Worm (Caenorhabditis elegans) whole organism, mixed stage, embryonic: ENCODE data around the gene C55A6.1.

Source experiments
- M03D4.4 ChIP-seq: sonication (generic microtip); optimal IDR thresholded peaks from 2 replicates; lab custom pipeline; 2017; ENCODE audit warnings: mild to moderate bottlenecking, missing genetic modification characterization, missing compliant biosample characterization
- bed-3 ChIP-seq: fragments of 200-800 bp; sonication (Bioruptor generic); optimal IDR thresholded peaks from 3 replicates; lab custom pipeline; 2018; ENCODE audit warnings: mild to moderate bottlenecking, missing genetic modification characterization, moderate library complexity, missing compliant biosample characterization
- blmp-1 ChIP-seq: fragments of 150-350 bp; optimal IDR thresholded peaks from 2 replicates; lab custom pipeline; 2014; ENCODE audit warnings: missing biosample characterization, missing genetic modification characterization
- ceh-39 ChIP-seq: fragments of 150-350 bp; optimal IDR thresholded peaks from 2 replicates; lab custom pipeline; 2014; ENCODE audit warnings: missing biosample characterization, missing genetic modification characterization
- ceh-43 ChIP-seq: fragments of 200-800 bp; sonication (Bioruptor generic); optimal IDR thresholded peaks from 2 replicates; lab custom pipeline; 2018; ENCODE audit warnings: mild to moderate bottlenecking, missing genetic modification characterization, moderate library complexity, missing compliant biosample characterization
- ceh-83 ChIP-seq: fragments of 200-800 bp; sonication (Bioruptor generic); optimal IDR thresholded peaks from 2 replicates; lab custom pipeline; 2018; ENCODE audit warnings: mild to moderate bottlenecking, missing genetic modification characterization, missing compliant biosample characterization
- ces-1 ChIP-seq: fragments of 150-350 bp; optimal IDR thresholded peaks from 2 replicates; lab custom pipeline; 2014; ENCODE audit warnings: missing biosample characterization, missing genetic modification reagents, missing genetic modification characterization
- cnd-1 ChIP-seq: fragments of 200-800 bp; sonication (Bioruptor generic); optimal IDR thresholded peaks from 2 replicates; lab custom pipeline; 2018; ENCODE audit warnings: mild to moderate bottlenecking, missing genetic modification characterization, missing compliant biosample characterization
- drap-1 ChIP-seq: fragments of 200-800 bp; sonication (Bioruptor generic); optimal IDR thresholded peaks from 3 replicates; lab custom pipeline; 2018; ENCODE audit warnings: mild to moderate bottlenecking, missing genetic modification characterization, missing compliant biosample characterization
- elt-1 ChIP-seq: sonication (generic microtip); optimal IDR thresholded peaks from 2 replicates; lab custom pipeline; 2017; ENCODE audit warnings: missing genetic modification characterization, mild to moderate bottlenecking, missing compliant biosample characterization, antibody characterized with exemption, moderate library complexity, borderline replicate concordance; ENCODE audit not compliant: insufficient read depth
- elt-3 ChIP-seq: fragments of 150-350 bp; optimal IDR thresholded peaks from 2 replicates; lab custom pipeline; 2014; ENCODE audit warnings: missing biosample characterization, missing genetic modification characterization
- flh-1 ChIP-seq: fragments of 200-800 bp; sonication (Bioruptor generic); optimal IDR thresholded peaks from 2 replicates; lab custom pipeline; 2018; ENCODE audit warnings: mild to moderate bottlenecking, missing genetic modification characterization, moderate library complexity, missing compliant biosample characterization
- ham-2 ChIP-seq: fragments of 200-800 bp; sonication (Bioruptor generic); optimal IDR thresholded peaks from 2 replicates; lab custom pipeline; 2018; ENCODE audit warnings: mild to moderate bottlenecking, missing genetic modification characterization, missing compliant biosample characterization
- hlh-1 ChIP-seq: fragments of 150-350 bp; optimal IDR thresholded peaks from 2 replicates; lab custom pipeline; 2014; ENCODE audit warnings: missing biosample characterization, missing genetic modification reagents, missing genetic modification characterization
- lin-13 ChIP-seq: fragments of 150-350 bp; optimal IDR thresholded peaks from 2 replicates; lab custom pipeline; 2014; ENCODE audit warnings: missing biosample characterization, missing genetic modification characterization
- lsy-2 ChIP-seq: fragments of 150-350 bp; optimal IDR thresholded peaks from 2 replicates; lab custom pipeline; 2014; ENCODE audit warnings: missing biosample characterization, missing genetic modification characterization
- mab-5 ChIP-seq: fragments of 150-350 bp; optimal IDR thresholded peaks from 2 replicates; lab custom pipeline; 2014; ENCODE audit warnings: missing biosample characterization, missing genetic modification characterization
- mep-1 ChIP-seq: fragments of 150-350 bp; optimal IDR thresholded peaks from 2 replicates; lab custom pipeline; 2017; ENCODE audit warnings: missing biosample characterization, missing genetic modification reagents, missing genetic modification characterization, inconsistent platforms
- mls-2 ChIP-seq: sonication (generic microtip); optimal IDR thresholded peaks from 2 replicates; lab custom pipeline; 2016; ENCODE audit warnings: mild to moderate bottlenecking, missing genetic modification characterization, moderate library complexity, missing compliant biosample characterization
- nhr-12 ChIP-seq: fragments of 150-350 bp; optimal IDR thresholded peaks from 2 replicates; lab custom pipeline; 2014; ENCODE audit warnings: missing biosample characterization, missing genetic modification characterization
- nhr-2 ChIP-seq: fragments of 150-350 bp; optimal IDR thresholded peaks from 2 replicates; lab custom pipeline; 2014; ENCODE audit warnings: missing biosample characterization, missing genetic modification characterization
- nhr-237 ChIP-seq: fragments of 150-350 bp; optimal IDR thresholded peaks from 2 replicates; lab custom pipeline; 2014; ENCODE audit warnings: missing biosample characterization, missing genetic modification characterization
- nhr-28 ChIP-seq: fragments of 150-350 bp; optimal IDR thresholded peaks from 2 replicates; lab custom pipeline; 2014; ENCODE audit warnings: missing biosample characterization, missing genetic modification characterization
- nhr-76 ChIP-seq: sonication (generic microtip); optimal IDR thresholded peaks from 2 replicates; lab custom pipeline; 2017; ENCODE audit warnings: missing biosample characterization, missing genetic modification characterization
- pha-4 ChIP-seq: fragments of 150-350 bp; optimal IDR thresholded peaks from 2 replicates; lab custom pipeline; 2018; ENCODE audit warnings: missing biosample characterization, missing genetic modification reagents, missing genetic modification characterization
- snpc-4 ChIP-seq: fragments of 150-350 bp; optimal IDR thresholded peaks from 2 replicates; lab custom pipeline; 2014; ENCODE audit warnings: missing biosample characterization, missing genetic modification characterization
- sptf-1 ChIP-seq: sonication (generic microtip); optimal IDR thresholded peaks from 2 replicates; lab custom pipeline; 2017; ENCODE audit warnings: mild to moderate bottlenecking, missing genetic modification characterization, moderate library complexity, missing compliant biosample characterization
- tbx-8 ChIP-seq: fragments of 200-800 bp; sonication (Bioruptor generic); optimal IDR thresholded peaks from 2 replicates; lab custom pipeline; 2018; ENCODE audit warnings: mild to moderate bottlenecking, missing genetic modification characterization, moderate library complexity, missing compliant biosample characterization
- unc-120 ChIP-seq: sonication (generic microtip); optimal IDR thresholded peaks from 2 replicates; lab custom pipeline; 2017; ENCODE audit warnings: missing genetic modification characterization, missing compliant biosample characterization; ENCODE audit not compliant: poor library complexity, severe bottlenecking
- unc-39 ChIP-seq: fragments of 150-350 bp; optimal IDR thresholded peaks from 2 replicates; lab custom pipeline; 2014; ENCODE audit warnings: missing biosample characterization, missing genetic modification characterization
- unc-62 ChIP-seq: fragments of 150-350 bp; optimal IDR thresholded peaks from 2 replicates; lab custom pipeline; 2014; ENCODE audit warnings: missing biosample characterization, missing genetic modification reagents, missing genetic modification characterization
- ztf-11 ChIP-seq: fragments of 150-350 bp; optimal IDR thresholded peaks from 2 replicates; lab custom pipeline; 2014; ENCODE audit warnings: missing biosample characterization, missing genetic modification characterization

The C55A6.1 gene

DNA sequence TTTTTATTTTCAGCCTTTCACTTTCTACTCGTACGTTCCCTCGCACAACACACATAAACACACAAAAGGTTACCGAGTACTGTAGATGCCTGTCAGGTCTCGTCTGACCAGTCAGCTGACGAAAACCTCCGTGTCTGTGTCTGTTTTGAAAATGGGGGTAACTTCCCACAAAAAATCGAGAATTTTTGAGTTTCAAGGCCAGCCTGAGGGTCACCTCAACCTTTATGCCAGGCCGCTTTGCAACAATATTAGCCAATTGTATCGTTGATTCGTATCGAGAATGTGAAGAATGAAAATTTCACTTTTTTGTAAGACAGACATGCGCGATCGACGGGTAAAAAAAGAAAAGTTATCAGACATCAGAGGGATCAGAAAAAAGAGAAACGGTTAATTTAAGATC is 26.3 kb upstream of the C55A6.1 start:
- no peak for TF ChIP-seq ztf-11

DNA sequence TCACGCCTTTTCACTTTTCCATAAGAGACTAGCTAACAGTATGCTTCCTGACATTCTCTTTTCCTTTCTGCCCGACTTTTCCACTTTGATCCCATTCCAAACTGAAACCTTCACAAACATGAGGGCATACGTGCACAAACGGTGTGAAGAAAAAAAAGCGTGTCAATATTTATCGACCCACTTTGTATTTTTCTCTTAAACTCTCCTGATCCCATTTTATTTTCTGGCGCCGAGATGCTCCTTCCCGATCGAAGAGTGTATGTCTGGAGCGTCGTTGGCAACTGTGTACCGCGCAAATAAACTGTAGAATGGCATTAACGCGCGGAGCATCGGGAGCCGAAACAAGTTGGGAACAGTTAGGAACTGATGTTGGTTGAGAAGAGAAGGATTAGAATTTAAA is 24.8 kb upstream of the C55A6.1 start:
- TF ChIP-seq ztf-11 (no peak), nhr-237 (tag; lab: Kevin White, UChicago) (peak; percentile 27)

DNA sequence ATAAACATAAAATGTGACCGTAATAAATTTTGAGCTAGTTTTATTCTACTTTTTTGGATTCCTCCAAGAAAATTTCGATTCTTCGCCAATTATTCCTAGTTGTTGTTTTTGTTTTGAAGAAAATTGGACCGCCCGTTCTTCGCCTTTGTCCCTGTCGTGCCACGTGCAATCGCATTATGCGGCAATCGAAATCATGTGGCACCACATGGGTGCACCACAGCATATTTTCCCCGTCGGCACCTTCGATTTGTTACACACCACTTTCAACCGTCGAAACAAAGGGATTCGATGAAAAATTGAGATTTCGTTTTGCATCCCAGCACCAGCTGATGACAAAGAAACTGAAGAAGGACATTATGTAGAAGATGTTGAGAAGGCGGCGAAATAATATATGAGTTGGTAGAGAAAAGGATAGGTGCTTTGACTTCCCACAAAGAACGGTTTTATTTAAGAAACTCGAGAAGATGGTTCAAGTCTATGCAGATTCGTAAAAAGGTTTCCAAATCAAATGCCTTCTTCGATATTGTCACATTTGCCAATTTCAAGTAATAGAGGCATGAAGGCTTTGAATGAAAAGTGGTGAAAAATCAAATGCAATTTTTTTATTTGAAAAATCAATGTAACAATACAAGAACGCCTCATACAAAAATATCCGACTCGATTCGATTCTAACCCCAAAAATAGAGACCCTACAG is 24.0 kb upstream of the C55A6.1 start:
- TF ChIP-seq nhr-12 (no peak), ham-2 (GFP tag; lab: Kevin White, UChicago) (no peak), nhr-237 (tag; lab: Kevin White, UChicago) (no peak), unc-120 (peak; percentile 19), cnd-1 (tag; lab: Kevin White, UChicago) (no peak), mab-5 (no peak), unc-62 (GFP tag; lab: Kevin White, UChicago) (no peak), sptf-1 (tag; lab: Kevin White, UChicago) (no peak), unc-39 (no peak), hlh-1 (peak; percentile 11), nhr-2 (tag; lab: Kevin White, UChicago) (no peak), mep-1 (tag; lab: Kevin White, UChicago) (no peak)

DNA sequence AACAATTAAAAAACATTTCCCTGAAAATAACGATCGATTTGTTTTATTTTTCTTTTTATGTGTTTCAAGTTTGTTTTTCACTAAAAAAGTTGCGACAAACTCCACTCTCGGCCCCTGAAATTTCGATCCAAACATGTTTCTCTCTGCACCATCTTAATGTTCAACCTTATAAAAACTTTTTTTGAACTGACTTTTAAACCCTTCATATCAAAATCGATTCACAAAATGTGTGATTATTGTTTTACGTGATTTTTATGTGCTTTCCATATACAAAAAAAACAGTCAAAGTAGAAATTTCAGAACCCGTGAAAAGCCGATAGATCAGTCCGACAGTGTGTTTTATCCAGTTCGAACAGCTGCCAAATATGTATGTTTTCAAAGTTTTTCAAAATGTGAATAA is 22.8 kb upstream of the C55A6.1 start, which contains the start of gene ccch-1:
ccch-1 (plus strand) TSS at position 301 of the 400 bp plus-strand sequence.
- TF ChIP-seq sptf-1 (tag; lab: Kevin White, UChicago) (no peak), drap-1 (GFP tag; lab: Kevin White, UChicago) (no peak), ceh-39 (tag; lab: Kevin White, UChicago) (no peak), nhr-76 (tag; lab: Kevin White, UChicago) (no peak), elt-1 (tag; lab: Kevin White, UChicago) (no peak), ceh-43 (GFP tag; lab: Kevin White, UChicago) (no peak)

DNA sequence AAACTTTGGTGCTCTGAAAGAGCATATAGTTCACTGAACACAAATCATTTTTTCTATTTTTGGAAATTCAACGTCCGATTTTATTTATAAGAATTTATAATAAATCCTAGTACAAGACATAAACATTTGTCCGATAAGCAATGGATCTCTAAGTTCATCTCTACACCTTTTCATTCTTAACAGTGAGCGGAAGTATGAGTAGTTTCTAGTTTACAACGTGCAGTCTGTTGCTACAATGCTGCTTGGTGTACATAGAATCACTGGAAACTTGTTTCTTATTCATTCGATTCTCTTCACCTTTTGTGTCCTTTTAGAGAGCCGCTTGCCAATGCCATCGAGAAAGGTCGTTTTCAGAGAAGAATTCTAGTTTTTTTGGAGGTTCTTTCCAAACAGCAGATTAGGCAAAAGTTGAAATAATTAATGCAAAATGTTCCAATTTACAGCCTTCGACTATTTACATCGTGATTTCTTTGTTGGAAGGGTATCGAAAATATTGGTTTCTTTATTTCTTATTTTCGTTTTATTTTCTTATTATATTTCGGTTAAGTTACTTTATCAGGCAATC is 22.2 kb upstream of the C55A6.1 start:
- TF ChIP-seq unc-120 (no peak), drap-1 (GFP tag; lab: Kevin White, UChicago) (no peak), ham-2 (GFP tag; lab: Kevin White, UChicago) (no peak), pha-4 (tag; lab: Kevin White, UChicago) (no peak), nhr-2 (tag; lab: Kevin White, UChicago) (no peak), bed-3 (GFP tag; lab: Kevin White, UChicago) (no peak), flh-1 (GFP tag; lab: Kevin White, UChicago) (no peak), tbx-8 (no peak), ceh-83 (GFP tag; lab: Kevin White, UChicago) (no peak), elt-1 (tag; lab: Kevin White, UChicago) (no peak), lin-13 (no peak), cnd-1 (tag; lab: Kevin White, UChicago) (no peak), ces-1 (GFP tag; lab: Kevin White, UChicago) (no peak)

DNA sequence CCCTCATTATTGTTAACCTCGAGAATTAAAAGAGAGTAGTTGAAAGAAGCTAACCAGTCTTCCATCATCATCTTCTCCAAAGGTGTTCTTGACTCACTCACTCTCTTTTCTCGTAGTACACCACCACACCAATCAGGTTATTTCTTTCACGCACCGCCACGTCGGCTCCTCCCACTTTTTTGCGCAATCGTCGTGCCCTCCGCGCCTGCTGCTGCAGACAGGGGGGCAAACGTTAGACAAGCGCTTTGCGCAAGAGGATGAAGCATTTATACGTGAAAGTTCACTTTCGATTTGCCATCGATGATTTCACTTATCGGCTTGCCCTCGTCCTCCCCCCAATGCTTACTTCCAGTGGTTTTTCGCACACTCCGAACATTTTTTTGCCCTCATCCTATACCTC is 20.6 kb upstream of the C55A6.1 start:
- TF ChIP-seq cnd-1 (tag; lab: Kevin White, UChicago) = no peak
- no peak for TF ChIP-seq M03D4.4 (tag; lab: Kevin White, UChicago)
- peak; percentile 44 for TF ChIP-seq ham-2 (GFP tag; lab: Kevin White, UChicago)
- peak; percentile 70 for TF ChIP-seq blmp-1
- TF ChIP-seq nhr-28 (tag; lab: Kevin White, UChicago) = no peak
- no peak for TF ChIP-seq mep-1 (tag; lab: Kevin White, UChicago)
- no peak for TF ChIP-seq tbx-8
- TF ChIP-seq nhr-12 = no peak
- TF ChIP-seq ceh-83 (GFP tag; lab: Kevin White, UChicago) = no peak
- no peak for TF ChIP-seq nhr-2 (tag; lab: Kevin White, UChicago)
- no peak for TF ChIP-seq mls-2 (tag; lab: Kevin White, UChicago)
- TF ChIP-seq ceh-39 (tag; lab: Kevin White, UChicago) = no peak
- no peak for TF ChIP-seq lin-13
- no peak for TF ChIP-seq ztf-11
- TF ChIP-seq nhr-76 (tag; lab: Kevin White, UChicago) = no peak
- no peak for TF ChIP-seq nhr-237 (tag; lab: Kevin White, UChicago)
- no peak for TF ChIP-seq ces-1 (GFP tag; lab: Kevin White, UChicago)
- TF ChIP-seq sptf-1 (tag; lab: Kevin White, UChicago) = peak; percentile 28
- no peak for TF ChIP-seq flh-1 (GFP tag; lab: Kevin White, UChicago)
- no peak for TF ChIP-seq snpc-4 (tag; lab: Kevin White, UChicago)
- no peak for TF ChIP-seq elt-3 (tag; lab: Kevin White, UChicago)
- no peak for TF ChIP-seq unc-120
- no peak for TF ChIP-seq lsy-2 (tag; lab: Kevin White, UChicago)
- no peak for TF ChIP-seq unc-62 (GFP tag; lab: Kevin White, UChicago)
